Fruit fly (Drosophila melanogaster) whole organism, embryonic: ENCODE results near the gene mahe.

Source experiments
- Antp ChIP-seq: fragments of 200-800 bp; sonication (Bioruptor generic); optimal IDR thresholded peaks from 3 replicates; lab custom pipeline; 2016; ENCODE audit warnings: missing biosample characterization, missing genetic modification characterization
- Atf6 ChIP-seq: fragments of 200-800 bp; sonication (Bioruptor generic); IDR thresholded peaks from 2 replicates; pipeline ENCODE4 v1.3.6; 2022; ENCODE audit warnings: missing biosample characterization, missing genetic modification characterization
- Blimp-1 ChIP-seq: fragments of 200-800 bp; sonication (Bioruptor generic); optimal IDR thresholded peaks from 3 replicates; lab custom pipeline; 2018; ENCODE audit warnings: missing biosample characterization, missing genetic modification characterization, mild to moderate bottlenecking, moderate library complexity, missing genetic modification reagents
- CG10543 ChIP-seq: fragments of 200-800 bp; sonication (Bioruptor generic); optimal IDR thresholded peaks from 3 replicates; lab custom pipeline; 2017; ENCODE audit warnings: missing biosample characterization, mild to moderate bottlenecking, missing genetic modification characterization, moderate library complexity
- CG11456 ChIP-seq: fragments of 200-800 bp; sonication (Bioruptor generic); IDR thresholded peaks from 3 replicates; pipeline ENCODE4 v1.3.6; 2022; ENCODE audit warnings: missing biosample characterization, missing genetic modification characterization
- CG12104 ChIP-seq: fragments of 200-800 bp; sonication (Bioruptor generic); optimal IDR thresholded peaks from 3 replicates; lab custom pipeline; 2016; ENCODE audit warnings: missing biosample characterization, missing genetic modification characterization
- CG1233 ChIP-seq: fragments of 200-800 bp; sonication (Bioruptor generic); optimal IDR thresholded peaks from 4 replicates; lab custom pipeline; 2018; ENCODE audit warnings: missing biosample characterization, mild to moderate bottlenecking, missing genetic modification characterization
- CG17328 ChIP-seq: fragments of 200-800 bp; sonication (Bioruptor generic); IDR thresholded peaks from 2 replicates; pipeline ENCODE4 v1.3.6; 2022; ENCODE audit warnings: missing biosample characterization, missing genetic modification characterization
- CG17359 ChIP-seq: fragments of 200-800 bp; sonication (Bioruptor generic); optimal IDR thresholded peaks from 3 replicates; lab custom pipeline; 2018; ENCODE audit warnings: missing biosample characterization, mild to moderate bottlenecking, missing genetic modification characterization, moderate library complexity
- CG17612 ChIP-seq: fragments of 200-800 bp; sonication (Bioruptor generic); IDR thresholded peaks from 2 replicates; pipeline ENCODE4 v1.3.6; 2022; ENCODE audit warnings: missing biosample characterization, missing genetic modification characterization
- CG17829 ChIP-seq: fragments of 200-800 bp; optimal IDR thresholded peaks from 2 replicates; lab custom pipeline; 2019; ENCODE audit warnings: missing biosample characterization, mild to moderate bottlenecking, missing genetic modification characterization, moderate library complexity
- CG18011 ChIP-seq: fragments of 200-800 bp; sonication (Bioruptor generic); optimal IDR thresholded peaks from 2 replicates; lab custom pipeline; 2017; ENCODE audit warnings: missing biosample characterization, missing genetic modification characterization, mild to moderate bottlenecking, moderate library complexity, missing genotype
- CG3065 ChIP-seq: fragments of 200-800 bp; sonication (Bioruptor generic); optimal IDR thresholded peaks from 2 replicates; lab custom pipeline; 2016; ENCODE audit warnings: missing biosample characterization, missing genetic modification characterization
- CG3995 ChIP-seq: fragments of 200-800 bp; sonication (Bioruptor generic); optimal IDR thresholded peaks from 3 replicates; lab custom pipeline; 2016; ENCODE audit warnings: missing biosample characterization, missing genetic modification characterization
- CG4854 ChIP-seq: fragments of 200-800 bp; sonication (Bioruptor generic); optimal IDR thresholded peaks from 2 replicates; lab custom pipeline; 2016; ENCODE audit warnings: missing biosample characterization, missing genetic modification characterization, inconsistent platforms
- CG7372 ChIP-seq: fragments of 200-800 bp; sonication (Bioruptor generic); IDR thresholded peaks from 2 replicates; pipeline ENCODE4 v1.3.6; 2022; ENCODE audit warnings: missing biosample characterization, missing genetic modification characterization
- CG8290 ChIP-seq, 3 experiments: fragments of 200-800 bp; sonication (Bioruptor generic); optimal IDR thresholded peaks; 2 replicates each; lab custom pipeline; 2016 to 2019; ENCODE audit warnings: missing biosample characterization in 3 of 3, missing genetic modification characterization in 3 of 3, mild to moderate bottlenecking in 2 of 3, moderate library complexity in 1 of 3
- CG9215 ChIP-seq: fragments of 200-800 bp; sonication (Bioruptor generic); IDR thresholded peaks from 2 replicates; pipeline ENCODE4 v1.3.6; 2022; ENCODE audit warnings: missing biosample characterization, missing genetic modification characterization
- CG9609 ChIP-seq: fragments of 200-800 bp; sonication (Bioruptor generic); optimal IDR thresholded peaks from 3 replicates; lab custom pipeline; 2016; ENCODE audit warnings: missing biosample characterization, missing genetic modification characterization
- CoRest ChIP-seq: fragments of 200-800 bp; sonication (Bioruptor generic); optimal IDR thresholded peaks from 3 replicates; lab custom pipeline; 2018; ENCODE audit warnings: missing biosample characterization, mild to moderate bottlenecking, missing genetic modification characterization, moderate library complexity
- Dbx ChIP-seq: fragments of 200-800 bp; sonication (Bioruptor generic); IDR thresholded peaks from 3 replicates; pipeline ENCODE4 v1.3.6; 2022; ENCODE audit warnings: missing biosample characterization, missing genetic modification characterization
- Dp ChIP-seq: fragments of 200-800 bp; sonication (Bioruptor generic); optimal IDR thresholded peaks from 2 replicates; lab custom pipeline; 2018; ENCODE audit warnings: missing biosample characterization, mild to moderate bottlenecking, missing genetic modification characterization, moderate library complexity
- Ets65A ChIP-seq: fragments of 200-800 bp; sonication (Bioruptor generic); peaks from one replicate; lab custom pipeline; 2016; ENCODE audit warnings: missing biosample characterization, missing genetic modification characterization
- HmgZ ChIP-seq: fragments of 200-800 bp; sonication (Bioruptor generic); optimal IDR thresholded peaks from 2 replicates; lab custom pipeline; 2018; ENCODE audit warnings: missing biosample characterization, mild to moderate bottlenecking, missing genetic modification characterization
- Hr39 ChIP-seq: fragments of >200 bp; optimal IDR thresholded peaks from 2 replicates; lab custom pipeline; 2017
- MTF-1 ChIP-seq: fragments of 200-800 bp; sonication (Bioruptor generic); optimal IDR thresholded peaks from 2 replicates; lab custom pipeline; 2018; ENCODE audit warnings: missing biosample characterization, mild to moderate bottlenecking, missing genetic modification characterization, borderline replicate concordance
- NFAT ChIP-seq: fragments of 200-800 bp; sonication (Bioruptor generic); IDR thresholded peaks from 2 replicates; pipeline ENCODE4 v1.3.6; 2022; ENCODE audit warnings: missing biosample characterization, missing genetic modification characterization
- Nf-YC ChIP-seq: fragments of 200-800 bp; optimal IDR thresholded peaks from 3 replicates; lab custom pipeline; 2019; ENCODE audit warnings: missing biosample characterization, mild to moderate bottlenecking, missing genetic modification characterization, moderate library complexity
- Pdp1 ChIP-seq, 2 experiments: fragments of 200-800 bp; sonication (Bioruptor generic); optimal IDR thresholded peaks; 3 replicates each; lab custom pipeline; 2016; ENCODE audit warnings: missing biosample characterization in 2 of 2, missing genetic modification characterization in 2 of 2, mild to moderate bottlenecking in 1 of 2, moderate library complexity in 1 of 2
- Ravus ChIP-seq: fragments of 200-800 bp; sonication (Bioruptor generic); IDR thresholded peaks from 2 replicates; pipeline ENCODE4 v1.3.6; 2022; ENCODE audit warnings: missing biosample characterization, missing genetic modification characterization
- Sin3A ChIP-seq: fragments of >200 bp; optimal IDR thresholded peaks from 2 replicates; lab custom pipeline; 2018
- Xrp1 ChIP-seq: fragments of 200-800 bp; sonication (Bioruptor generic); IDR thresholded peaks from 2 replicates; pipeline ENCODE4 v1.3.6; 2022; ENCODE audit warnings: missing biosample characterization, missing genetic modification characterization
- ap ChIP-seq: fragments of 200-800 bp; sonication (Bioruptor generic); IDR thresholded peaks from 2 replicates; pipeline ENCODE4 v1.3.6; 2022; ENCODE audit warnings: missing biosample characterization, missing genetic modification characterization
- bsh ChIP-seq, 2 experiments: fragments of 200-800 bp; sonication (Bioruptor generic); optimal IDR thresholded peaks; 2 replicates each; lab custom pipeline; 2017 to 2018; ENCODE audit warnings: mild to moderate bottlenecking in 2 of 2, missing biosample characterization in 2 of 2, missing genetic modification characterization in 2 of 2, moderate library complexity in 1 of 2
- cad ChIP-seq: fragments of >200 bp; optimal IDR thresholded peaks from 2 replicates; lab custom pipeline; 2017; ENCODE audit warnings: missing biosample characterization, missing genetic modification characterization
- da ChIP-seq: fragments of 200-800 bp; sonication (Bioruptor generic); optimal IDR thresholded peaks from 2 replicates; lab custom pipeline; 2016; ENCODE audit warnings: missing biosample characterization, missing genetic modification characterization
- dan ChIP-seq: fragments of 200-800 bp; sonication (Bioruptor generic); IDR thresholded peaks from 2 replicates; pipeline ENCODE4 v1.3.6; 2022; ENCODE audit warnings: missing biosample characterization, missing genetic modification characterization
- exex ChIP-seq: fragments of 200-800 bp; sonication (Bioruptor generic); optimal IDR thresholded peaks from 4 replicates; lab custom pipeline; 2018; ENCODE audit warnings: missing biosample characterization, mild to moderate bottlenecking, missing genetic modification characterization, moderate library complexity
- gcm2 ChIP-seq: fragments of 200-800 bp; sonication (Bioruptor generic); optimal IDR thresholded peaks from 2 replicates; lab custom pipeline; 2016; ENCODE audit warnings: missing biosample characterization, missing genetic modification characterization
- gro ChIP-seq: fragments of 200-800 bp; sonication (Bioruptor generic); optimal IDR thresholded peaks from 2 replicates; lab custom pipeline; 2016; ENCODE audit warnings: missing biosample characterization, missing genetic modification characterization
- her ChIP-seq: fragments of 200-800 bp; sonication (Bioruptor generic); optimal IDR thresholded peaks from 2 replicates; lab custom pipeline; 2016; ENCODE audit warnings: missing biosample characterization, missing genetic modification characterization
- jigr1 ChIP-seq: fragments of 200-800 bp; sonication (Bioruptor generic); IDR thresholded peaks from 3 replicates; pipeline ENCODE4 v1.3.6; 2022; ENCODE audit warnings: missing biosample characterization, missing genetic modification characterization
- jumu ChIP-seq: fragments of 200-800 bp; sonication (Bioruptor generic); optimal IDR thresholded peaks from 3 replicates; lab custom pipeline; 2016; ENCODE audit warnings: missing biosample characterization, missing genetic modification characterization
- luna ChIP-seq: fragments of 200-800 bp; sonication (Bioruptor generic); optimal IDR thresholded peaks from 2 replicates; lab custom pipeline; 2016; ENCODE audit warnings: missing biosample characterization, missing genetic modification characterization
- nerfin-2 ChIP-seq: fragments of 200-800 bp; sonication (Bioruptor generic); IDR thresholded peaks from 2 replicates; pipeline ENCODE4 v1.3.6; 2022; ENCODE audit warnings: missing biosample characterization, missing genetic modification characterization; ENCODE audit not compliant: partially characterized antibody
- pho ChIP-seq: fragments of 200-800 bp; sonication (Bioruptor generic); optimal IDR thresholded peaks from 2 replicates; lab custom pipeline; 2016; ENCODE audit warnings: missing biosample characterization, missing genetic modification characterization
- run ChIP-seq: fragments of 200-800 bp; sonication (Bioruptor generic); optimal IDR thresholded peaks from 3 replicates; lab custom pipeline; 2018; ENCODE audit warnings: missing biosample characterization, mild to moderate bottlenecking, missing genetic modification characterization
- slou ChIP-seq: fragments of 200-800 bp; sonication (Bioruptor generic); optimal IDR thresholded peaks from 3 replicates; lab custom pipeline; 2016; ENCODE audit warnings: missing biosample characterization, missing genetic modification characterization
- tio ChIP-seq: fragments of 200-800 bp; sonication (Bioruptor generic); optimal IDR thresholded peaks from 2 replicates; lab custom pipeline; 2017; ENCODE audit warnings: missing biosample characterization, missing genetic modification characterization, inconsistent platforms
- tna ChIP-seq: fragments of 200-800 bp; sonication (Bioruptor generic); IDR thresholded peaks from 2 replicates; pipeline ENCODE4 v1.3.6; 2022; ENCODE audit warnings: missing biosample characterization, missing genetic modification characterization; ENCODE audit not compliant: partially characterized antibody

The mahe gene

DNA sequence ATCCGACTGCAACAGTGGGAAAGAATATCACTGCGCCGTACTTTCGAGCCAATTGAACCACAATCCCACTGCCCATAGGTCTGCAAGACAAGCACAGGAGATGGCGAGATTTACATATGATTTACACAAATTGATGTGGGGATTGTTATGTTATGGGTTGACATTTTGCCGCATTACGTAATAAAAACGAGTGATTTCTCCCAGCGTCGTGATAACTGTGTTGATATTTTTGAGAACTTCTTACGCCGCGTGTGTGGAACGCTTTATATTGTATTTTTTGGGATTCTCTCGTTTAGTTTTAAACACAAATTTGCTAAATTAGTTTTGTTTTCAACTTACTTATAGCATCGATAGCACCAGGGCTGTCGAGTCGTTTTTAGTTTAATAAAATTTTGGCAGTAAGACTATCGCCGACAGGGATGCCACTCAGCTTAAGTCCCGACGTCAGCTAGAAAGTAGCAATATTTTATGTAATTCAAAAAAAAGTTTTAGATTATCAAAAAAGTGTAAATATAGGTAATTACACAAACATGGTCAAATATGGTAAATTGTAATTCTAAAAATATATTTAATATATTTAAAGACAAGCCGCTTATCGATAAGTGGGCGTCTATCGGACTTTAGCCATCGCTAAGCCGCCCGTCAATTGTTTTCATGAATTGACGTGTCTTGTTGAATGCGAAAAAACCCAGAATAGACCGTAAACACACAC, 37.6 kb downstream of the mahe start, which contains the start of the genes CG45089, ND-MNLL and p115:
Gene CG45089, minus strand, starts transcription at position 388 of the 712 bp plus-strand sequence.
Gene ND-MNLL, minus strand, starts transcription at position 388 of the 712 bp plus-strand sequence.
Gene p115, plus strand, starts transcription at position 621 of the 712 bp plus-strand sequence.
- TF ChIP-seq Hr39 (lab: Kevin White, UChicago) = no peak
- peak in 1 of 2 experiments; percentile 60 for TF ChIP-seq bsh (GFP tag; optimal IDR thresholded peaks at IDR 0.05; lab: Kevin White, UChicago)
- TF ChIP-seq gcm2 = no peak
- peak; percentile 14 for TF ChIP-seq pho (GFP tag; lab: Kevin White, UChicago)
- TF ChIP-seq CG7372 = peak; percentile 60
- TF ChIP-seq CG17612 = no peak
- TF ChIP-seq MTF-1 = no peak
- no peak for TF ChIP-seq her (GFP tag; lab: Kevin White, UChicago)
- TF ChIP-seq run = no peak
- peak; percentile 66 for TF ChIP-seq CG17359 (tag; lab: Kevin White, UChicago)
- no peak for TF ChIP-seq CG4854
- TF ChIP-seq CG8290 (GFP tag; optimal IDR thresholded peaks at IDR 0.05; lab: Kevin White, UChicago) = peak; percentile 70
- no peak for TF ChIP-seq CG8290 (tag; optimal IDR thresholded peaks at IDR 0.05; lab: Kevin White, UChicago)
- no peak for TF ChIP-seq CG12104 (GFP tag; lab: Kevin White, UChicago)
- TF ChIP-seq tna (GFP tag; lab: Robert Waterston, UW) = no peak
- no peak for TF ChIP-seq nerfin-2
- TF ChIP-seq Blimp-1 (GFP tag; lab: Kevin White, UChicago) = peak; percentile 45
- peak; percentile 14 for TF ChIP-seq CG3065 (GFP tag; lab: Kevin White, UChicago)
- peak; percentile 64 for TF ChIP-seq CoRest (tag; lab: Kevin White, UChicago)
- no peak for TF ChIP-seq luna (GFP tag; lab: Kevin White, UChicago)
- TF ChIP-seq slou = peak; percentile 26
- peak; percentile 57; the same call in 1 of the 2 replicates for TF ChIP-seq Xrp1 (GFP tag; lab: Robert Waterston, UW)
- peak; percentile 25; the same call in 1 of the 2 replicates for TF ChIP-seq CG9215 (GFP tag; lab: Robert Waterston, UW)
- TF ChIP-seq ap = no peak
- TF ChIP-seq CG9609 = peak; percentile 7
- peak; percentile 74; the same call in 2 of the 3 replicates for TF ChIP-seq Dbx (GFP tag; lab: Robert Waterston, UW)
- peak; percentile 44; the same call in 1 of the 2 replicates for TF ChIP-seq NFAT (GFP tag; lab: Robert Waterston, UW)
- peak in 1 of 2 experiments; percentile 98 for TF ChIP-seq Pdp1 (GFP tag; optimal IDR thresholded peaks at IDR 0.05; lab: Kevin White, UChicago)
- peak; percentile 86 for TF ChIP-seq CG3995
- peak; percentile 35 for TF ChIP-seq Dp
- no peak for TF ChIP-seq CG1233 (GFP tag; lab: Kevin White, UChicago)
- peak; percentile 77 for TF ChIP-seq CG17829 (tag; lab: Kevin White, UChicago)
- TF ChIP-seq CG18011 = peak; percentile 29
- TF ChIP-seq dan (GFP tag; lab: Robert Waterston, UW) = no peak
- no peak; the same call in 1 of the 2 replicates for TF ChIP-seq Ravus (GFP tag; lab: Robert Waterston, UW)
- TF ChIP-seq exex = peak; percentile 32
- peak; percentile 93 for TF ChIP-seq Ets65A (GFP tag; lab: Kevin White, UChicago)
- TF ChIP-seq Antp = peak; percentile 30
- TF ChIP-seq tio (GFP tag; lab: Kevin White, UChicago) = peak; percentile 19
- TF ChIP-seq gro (GFP tag; lab: Kevin White, UChicago) = peak; percentile 20
- no peak for TF ChIP-seq Atf6
- peak; percentile 56 for TF ChIP-seq Sin3A (lab: Kevin White, UChicago)
- TF ChIP-seq CG17328 (GFP tag; lab: Robert Waterston, UW) = 0 out of 2 replicates have a peak, but pooled peaks have one; percentile 42
- no peak for TF ChIP-seq jumu (GFP tag; lab: Kevin White, UChicago)
- TF ChIP-seq CG11456 (GFP tag; lab: Robert Waterston, UW) = peak; percentile 16; the same call in 1 of the 3 replicates
- TF ChIP-seq Nf-YC (tag; lab: Kevin White, UChicago) = peak; percentile 62
- TF ChIP-seq CG10543 = peak; percentile 50
- TF ChIP-seq da (GFP tag; lab: Kevin White, UChicago) = no peak
- TF ChIP-seq cad = no peak
- no peak; the same call in 2 of the 3 replicates for TF ChIP-seq jigr1
- TF ChIP-seq HmgZ (tag; lab: Kevin White, UChicago) = peak; percentile 55
